Worm (Caenorhabditis elegans) whole organism, young adult: ENCODE measurements around the gene E01G4.5.

Experiments used
- B0035.1 ChIP-seq: sonication (generic microtip); optimal IDR thresholded peaks from 2 replicates; lab custom pipeline; 2016; ENCODE audit warnings: missing genetic modification characterization, mild to moderate bottlenecking, missing compliant biosample characterization, missing genotype, missing genetic modification reagents
- ama-1 ChIP-seq, 3 experiments: fragments of 150-350 bp in 1 of 3; sonication (generic microtip) in 2 of 3; optimal IDR thresholded peaks; 2 replicates each; lab custom pipeline; 2014 to 2018; ENCODE audit warnings: missing biosample characterization in 2 of 3, missing genetic modification characterization in 2 of 3, missing genetic modification reagents in 2 of 3
- cebp-2 ChIP-seq: fragments of 200-800 bp; sonication (Bioruptor generic); IDR thresholded peaks from 2 replicates; pipeline ENCODE4 v1.3.6; 2022; ENCODE audit warnings: missing genetic modification characterization, missing compliant biosample characterization
- hlh-26 ChIP-seq: fragments of 200-800 bp; sonication (Bioruptor generic); conservative IDR thresholded peaks from 2 replicates; pipeline ENCODE4 v1.3.6; 2022; ENCODE audit warnings: missing genetic modification reagents, missing genetic modification characterization, missing compliant biosample characterization
- mel-28 ChIP-seq: sonication (generic microtip); optimal IDR thresholded peaks from 2 replicates; lab custom pipeline; 2016; ENCODE audit warnings: borderline replicate concordance, mild to moderate bottlenecking, missing genetic modification characterization, missing compliant biosample characterization
- mxl-1 ChIP-seq: sonication (generic microtip); optimal IDR thresholded peaks from 2 replicates; lab custom pipeline; 2016; ENCODE audit warnings: missing genetic modification characterization, missing compliant biosample characterization
- sptf-2 ChIP-seq: fragments of 200-800 bp; sonication (Bioruptor generic); optimal IDR thresholded peaks from 2 replicates; lab custom pipeline; 2018; ENCODE audit warnings: mild to moderate bottlenecking, missing genetic modification characterization, missing compliant biosample characterization
- unc-62 ChIP-seq: fragments of 150-350 bp; optimal IDR thresholded peaks from 2 replicates; lab custom pipeline; 2014; ENCODE audit warnings: missing biosample characterization, missing genetic modification reagents, missing genetic modification characterization
- zim-3 ChIP-seq: sonication (generic microtip); optimal IDR thresholded peaks from 2 replicates; lab custom pipeline; 2017; ENCODE audit warnings: mild to moderate bottlenecking, missing genetic modification characterization, moderate library complexity, missing compliant biosample characterization

DNA sequence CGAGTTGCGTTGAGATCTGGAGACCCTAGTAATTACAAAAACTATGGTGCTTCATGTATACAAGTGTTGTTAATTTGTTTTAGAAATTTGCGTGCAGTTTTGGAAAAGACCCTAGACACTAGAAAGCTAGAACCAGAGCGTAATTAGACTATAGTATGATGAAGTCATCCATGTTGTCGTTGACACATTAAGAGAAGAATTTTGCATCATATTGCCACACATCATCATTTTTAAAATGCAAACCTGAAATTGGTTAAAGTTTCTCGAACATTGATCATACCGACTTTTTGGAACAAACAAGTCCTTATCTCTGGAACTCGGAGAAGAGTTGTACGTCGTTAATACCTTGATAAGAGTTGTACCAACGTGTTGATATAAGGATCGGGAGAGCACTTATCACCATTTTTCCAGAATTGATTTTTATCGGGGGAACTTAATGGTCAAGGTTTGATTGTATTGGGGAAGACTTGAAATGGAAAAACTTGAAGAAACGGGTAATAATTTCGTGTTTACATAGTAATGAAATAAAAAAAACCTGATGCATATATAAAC, 4.3 kb upstream of the E01G4.5 start:
- TF ChIP-seq zim-3 (tag; lab: Kevin White, UChicago) (no peak), ama-1 (optimal IDR thresholded peaks at IDR 0.05; lab: Kevin White, UChicago) (no peak), ama-1 (GFP tag; optimal IDR thresholded peaks at IDR 0.05; lab: Kevin White, UChicago) (no peak), mxl-1 (no peak), B0035.1 (no peak), cebp-2 (GFP tag; lab: Robert Waterston, UW) (no peak), unc-62 (no peak), hlh-26 (GFP tag; lab: Robert Waterston, UW) (no peak), sptf-2 (GFP tag; lab: Kevin White, UChicago) (no peak), mel-28 (tag; lab: Kevin White, UChicago) (no peak)
